Fruit fly (Drosophila melanogaster): Measurements from ENCODE around the gene CG3939.

DNA sequence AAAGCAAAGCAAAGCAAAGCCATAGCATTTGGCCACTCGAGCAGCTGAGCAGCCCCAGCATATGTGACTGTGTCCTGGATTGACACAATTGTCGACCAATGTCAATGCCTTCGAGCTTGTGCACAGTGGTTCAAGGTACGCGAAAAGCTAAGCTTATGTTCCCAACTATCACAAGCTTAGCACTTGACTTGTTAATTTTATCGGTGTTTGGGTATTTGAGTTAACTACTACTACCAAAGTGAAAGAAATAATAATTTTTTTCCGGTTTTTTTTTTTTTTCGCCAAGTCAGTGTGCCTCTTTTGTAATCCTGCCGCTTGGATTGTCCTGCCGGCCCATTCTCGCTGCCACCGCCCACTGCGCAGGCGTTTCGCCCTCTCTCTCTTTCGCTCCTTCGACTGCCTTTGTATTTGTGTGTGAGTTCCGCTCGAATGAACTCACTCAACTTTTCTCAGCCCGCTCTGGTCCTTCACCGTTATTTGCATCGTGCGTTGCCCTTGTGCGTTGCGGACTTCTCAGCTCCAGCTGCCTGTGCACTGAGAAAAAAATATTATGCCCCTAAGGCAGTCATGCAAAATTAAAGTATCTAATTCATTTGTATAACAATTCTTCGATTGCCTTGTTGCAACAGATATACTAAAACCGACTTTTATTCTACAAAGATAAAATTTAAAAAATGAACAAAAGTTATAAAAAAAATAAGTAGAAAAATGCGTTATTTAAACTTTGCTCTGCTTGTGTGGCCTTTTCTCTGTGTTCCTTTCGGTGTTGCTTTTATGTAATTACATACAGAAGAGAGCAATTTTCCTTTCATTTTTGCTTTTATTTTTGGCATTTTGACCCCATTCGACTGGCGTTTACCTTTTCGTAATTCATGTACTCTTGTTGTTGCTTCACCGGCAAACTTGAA is 31.3 kb downstream of the CG3939 start:
- TF ChIP-seq toe (GFP tag; optimal IDR thresholded peaks at IDR 0.05) (no peak), cnc (optimal IDR thresholded peaks at IDR 0.05) (no peak)
